Fruit fly (Drosophila melanogaster) whole organism, embryonic: Measurements from ENCODE around the gene CycG.

Experiments used
- BEAF-32 ChIP-seq: fragments of 200-800 bp; sonication (Bioruptor generic); optimal IDR thresholded peaks from 3 replicates; lab custom pipeline; 2017; ENCODE audit warnings: missing biosample characterization, missing genetic modification characterization, mild to moderate bottlenecking, moderate library complexity, missing genetic modification reagents
- Bteb2 ChIP-seq: fragments of 200-800 bp; sonication (Bioruptor generic); optimal IDR thresholded peaks from 2 replicates; lab custom pipeline; 2016; ENCODE audit warnings: missing biosample characterization, missing genetic modification characterization
- CG10543 ChIP-seq: fragments of 200-800 bp; sonication (Bioruptor generic); optimal IDR thresholded peaks from 3 replicates; lab custom pipeline; 2017; ENCODE audit warnings: missing biosample characterization, mild to moderate bottlenecking, missing genetic modification characterization, moderate library complexity
- CG11247 ChIP-seq: fragments of 200-800 bp; sonication (Bioruptor generic); IDR thresholded peaks from 2 replicates; pipeline ENCODE4 v1.3.6; 2022; ENCODE audit warnings: missing biosample characterization, missing genetic modification characterization
- CG15479 ChIP-seq: fragments of 200-800 bp; sonication (Bioruptor generic); optimal IDR thresholded peaks from 3 replicates; lab custom pipeline; 2019; ENCODE audit warnings: missing biosample characterization, mild to moderate bottlenecking, missing genetic modification characterization, moderate library complexity
- CG1602 ChIP-seq: fragments of 200-800 bp; sonication (Bioruptor generic); optimal IDR thresholded peaks from 3 replicates; lab custom pipeline; 2016; ENCODE audit warnings: missing biosample characterization, missing genetic modification characterization
- CG2116 ChIP-seq: fragments of 200-800 bp; sonication (Bioruptor generic); optimal IDR thresholded peaks from 3 replicates; lab custom pipeline; 2018; ENCODE audit warnings: missing biosample characterization, mild to moderate bottlenecking, missing genetic modification characterization
- CG2120 ChIP-seq: fragments of 200-800 bp; sonication (Bioruptor generic); optimal IDR thresholded peaks from 3 replicates; lab custom pipeline; 2016; ENCODE audit warnings: missing biosample characterization, missing genetic modification characterization
- CG3995 ChIP-seq: fragments of 200-800 bp; sonication (Bioruptor generic); optimal IDR thresholded peaks from 3 replicates; lab custom pipeline; 2016; ENCODE audit warnings: missing biosample characterization, missing genetic modification characterization
- CG42726 ChIP-seq: fragments of 200-800 bp; sonication (Bioruptor generic); IDR thresholded peaks from 2 replicates; pipeline ENCODE4 v1.3.6; 2022; ENCODE audit warnings: missing biosample characterization, missing genetic modification characterization; ENCODE audit not compliant: partially characterized antibody
- CG4424 ChIP-seq: fragments of 200-800 bp; sonication (Bioruptor generic); optimal IDR thresholded peaks from 3 replicates; lab custom pipeline; 2016; ENCODE audit warnings: missing biosample characterization, missing genetic modification characterization
- CG4730 ChIP-seq: fragments of 200-800 bp; sonication (Bioruptor generic); IDR thresholded peaks from 2 replicates; pipeline ENCODE4 v1.3.6; 2022; ENCODE audit warnings: missing biosample characterization, missing genetic modification characterization
- CG6689 ChIP-seq: fragments of 200-800 bp; sonication (Bioruptor generic); IDR thresholded peaks from 2 replicates; pipeline ENCODE4 v1.3.6; 2022; ENCODE audit warnings: missing biosample characterization, missing genetic modification characterization
- CG6765 ChIP-seq: fragments of 200-800 bp; sonication (Bioruptor generic); optimal IDR thresholded peaks from 3 replicates; lab custom pipeline; 2017; ENCODE audit warnings: missing biosample characterization, mild to moderate bottlenecking, missing genetic modification characterization
- CG6813 ChIP-seq: fragments of 200-800 bp; sonication (Bioruptor generic); optimal IDR thresholded peaks from 2 replicates; lab custom pipeline; 2017; ENCODE audit warnings: missing biosample characterization, missing genetic modification characterization, mild to moderate bottlenecking, moderate library complexity, missing genetic modification reagents
- CG7839 ChIP-seq: fragments of 200-800 bp; sonication (Bioruptor generic); optimal IDR thresholded peaks from 3 replicates; lab custom pipeline; 2018; ENCODE audit warnings: missing biosample characterization, mild to moderate bottlenecking, missing genetic modification characterization, moderate library complexity
- CG8290 ChIP-seq, 3 experiments: fragments of 200-800 bp; sonication (Bioruptor generic); optimal IDR thresholded peaks; 2 replicates each; lab custom pipeline; 2016 to 2019; ENCODE audit warnings: missing biosample characterization in 3 of 3, missing genetic modification characterization in 3 of 3, mild to moderate bottlenecking in 2 of 3, moderate library complexity in 1 of 3
- CG8359 ChIP-seq: fragments of 200-800 bp; sonication (Bioruptor generic); optimal IDR thresholded peaks from 2 replicates; lab custom pipeline; 2017; ENCODE audit warnings: missing biosample characterization, mild to moderate bottlenecking, missing genetic modification characterization, borderline replicate concordance
- CkIIα-i1 ChIP-seq: fragments of 200-800 bp; sonication (Bioruptor generic); IDR thresholded peaks from 2 replicates; pipeline ENCODE4 v1.3.6; 2022; ENCODE audit warnings: missing biosample characterization, missing genetic modification characterization
- Deaf1 ChIP-seq: fragments of 200-800 bp; optimal IDR thresholded peaks from 3 replicates; lab custom pipeline; 2019; ENCODE audit warnings: missing biosample characterization, mild to moderate bottlenecking, missing genetic modification characterization, moderate library complexity
- Dp ChIP-seq: fragments of 200-800 bp; sonication (Bioruptor generic); optimal IDR thresholded peaks from 2 replicates; lab custom pipeline; 2018; ENCODE audit warnings: missing biosample characterization, mild to moderate bottlenecking, missing genetic modification characterization, moderate library complexity
- Kr ChIP-seq: fragments of 200-800 bp; sonication (Bioruptor generic); optimal IDR thresholded peaks from 2 replicates; lab custom pipeline; 2017; ENCODE audit warnings: missing biosample characterization, mild to moderate bottlenecking, missing genetic modification characterization
- Lhr ChIP-seq: fragments of 200-800 bp; sonication (Bioruptor generic); optimal IDR thresholded peaks from 3 replicates; lab custom pipeline; 2017; ENCODE audit warnings: mild to moderate bottlenecking, missing biosample characterization, missing genetic modification reagents, missing genetic modification characterization
- MTF-1 ChIP-seq: fragments of 200-800 bp; sonication (Bioruptor generic); optimal IDR thresholded peaks from 2 replicates; lab custom pipeline; 2018; ENCODE audit warnings: missing biosample characterization, mild to moderate bottlenecking, missing genetic modification characterization, borderline replicate concordance
- Myb ChIP-seq: fragments of 200-800 bp; sonication (Bioruptor generic); optimal IDR thresholded peaks from 2 replicates; lab custom pipeline; 2016; ENCODE audit warnings: missing biosample characterization, missing genetic modification characterization
- NfI ChIP-seq: fragments of 200-800 bp; sonication (Bioruptor generic); optimal IDR thresholded peaks from 3 replicates; lab custom pipeline; 2018; ENCODE audit warnings: missing biosample characterization, mild to moderate bottlenecking, missing genetic modification characterization, moderate library complexity
- Oli ChIP-seq: fragments of 200-800 bp; sonication (Bioruptor generic); optimal IDR thresholded peaks from 2 replicates; lab custom pipeline; 2018; ENCODE audit warnings: missing biosample characterization, mild to moderate bottlenecking, missing genetic modification characterization, moderate library complexity
- Optix ChIP-seq: fragments of 200-800 bp; sonication (Bioruptor generic); IDR thresholded peaks from 3 replicates; pipeline ENCODE4 v1.3.6; 2022; ENCODE audit warnings: missing biosample characterization, missing genetic modification characterization
- PHDP ChIP-seq: fragments of 200-800 bp; sonication (Bioruptor generic); optimal IDR thresholded peaks from 3 replicates; lab custom pipeline; 2018; ENCODE audit warnings: missing biosample characterization, mild to moderate bottlenecking, missing genetic modification characterization, moderate library complexity
- TFAM ChIP-seq: fragments of 200-800 bp; sonication (Bioruptor generic); optimal IDR thresholded peaks from 2 replicates; lab custom pipeline; 2017; ENCODE audit warnings: missing biosample characterization, missing genetic modification characterization, inconsistent platforms
- Usf ChIP-seq: fragments of 200-800 bp; sonication (Bioruptor generic); optimal IDR thresholded peaks from 2 replicates; lab custom pipeline; 2017; ENCODE audit warnings: missing genotype, missing biosample characterization, missing genetic modification characterization
- Vsx1 ChIP-seq: fragments of 200-800 bp; sonication (Bioruptor generic); optimal IDR thresholded peaks from 2 replicates; lab custom pipeline; 2017; ENCODE audit warnings: missing biosample characterization, mild to moderate bottlenecking, missing genetic modification characterization, missing genetic modification reagents
- ash1 ChIP-seq: fragments of 200-800 bp; sonication (Bioruptor generic); optimal IDR thresholded peaks from 2 replicates; lab custom pipeline; 2018; ENCODE audit warnings: missing biosample characterization, mild to moderate bottlenecking, missing genetic modification characterization
- cad ChIP-seq: fragments of >200 bp; optimal IDR thresholded peaks from 2 replicates; lab custom pipeline; 2017; ENCODE audit warnings: missing biosample characterization, missing genetic modification characterization
- croc ChIP-seq: fragments of 200-800 bp; sonication (Bioruptor generic); conservative IDR thresholded peaks from 3 replicates; pipeline ENCODE4 v1.3.6; 2022; ENCODE audit warnings: missing biosample characterization, missing genetic modification characterization
- esg ChIP-seq: fragments of 200-800 bp; sonication (Bioruptor generic); conservative IDR thresholded peaks from 2 replicates; pipeline ENCODE4 v1.3.6; 2022; ENCODE audit warnings: missing biosample characterization, missing genetic modification characterization
- fu2 ChIP-seq: fragments of 200-800 bp; sonication (Bioruptor generic); optimal IDR thresholded peaks from 2 replicates; lab custom pipeline; 2016; ENCODE audit warnings: missing biosample characterization, missing genetic modification characterization
- jigr1 ChIP-seq: fragments of 200-800 bp; sonication (Bioruptor generic); IDR thresholded peaks from 3 replicates; pipeline ENCODE4 v1.3.6; 2022; ENCODE audit warnings: missing biosample characterization, missing genetic modification characterization
- kay ChIP-seq: fragments of 200-800 bp; sonication (Bioruptor generic); optimal IDR thresholded peaks from 2 replicates; lab custom pipeline; 2016; ENCODE audit warnings: missing biosample characterization, missing genetic modification characterization
- lmd ChIP-seq: fragments of 200-800 bp; sonication (Bioruptor generic); IDR thresholded peaks from 2 replicates; pipeline ENCODE4 v1.3.6; 2022; ENCODE audit warnings: missing biosample characterization, missing genetic modification characterization
- oc ChIP-seq: fragments of 200-800 bp; sonication (Bioruptor generic); optimal IDR thresholded peaks from 2 replicates; lab custom pipeline; 2018; ENCODE audit warnings: missing biosample characterization, mild to moderate bottlenecking, missing genetic modification characterization, moderate library complexity
- pho ChIP-seq: fragments of 200-800 bp; sonication (Bioruptor generic); optimal IDR thresholded peaks from 2 replicates; lab custom pipeline; 2016; ENCODE audit warnings: missing biosample characterization, missing genetic modification characterization
- repo ChIP-seq: fragments of 200-800 bp; sonication (Bioruptor generic); optimal IDR thresholded peaks from 2 replicates; lab custom pipeline; 2016; ENCODE audit warnings: missing biosample characterization, missing genetic modification characterization
- rib ChIP-seq: fragments of 200-800 bp; sonication (Bioruptor generic); IDR thresholded peaks from 2 replicates; pipeline ENCODE4 v1.3.6; 2022; ENCODE audit warnings: missing biosample characterization, missing genetic modification characterization
- ro ChIP-seq: fragments of 200-800 bp; sonication (Bioruptor generic); IDR thresholded peaks from 2 replicates; pipeline ENCODE4 v1.3.6; 2022; ENCODE audit warnings: missing biosample characterization, missing genetic modification characterization
- salm ChIP-seq: fragments of 200-800 bp; sonication (Bioruptor generic); optimal IDR thresholded peaks from 2 replicates; lab custom pipeline; 2018; ENCODE audit warnings: missing biosample characterization, mild to moderate bottlenecking, missing genetic modification characterization
- tna ChIP-seq: fragments of 200-800 bp; sonication (Bioruptor generic); IDR thresholded peaks from 2 replicates; pipeline ENCODE4 v1.3.6; 2022; ENCODE audit warnings: missing biosample characterization, missing genetic modification characterization; ENCODE audit not compliant: partially characterized antibody
- tx ChIP-seq: fragments of 200-800 bp; sonication (Bioruptor generic); optimal IDR thresholded peaks from 2 replicates; lab custom pipeline; 2016; ENCODE audit warnings: missing biosample characterization, missing genetic modification characterization
- vfl ChIP-seq: fragments of 200-800 bp; sonication (Bioruptor generic); optimal IDR thresholded peaks from 2 replicates; lab custom pipeline; 2016; ENCODE audit warnings: missing biosample characterization, missing genetic modification characterization
- wek ChIP-seq: fragments of 200-800 bp; sonication (Bioruptor generic); optimal IDR thresholded peaks from 3 replicates; lab custom pipeline; 2018; ENCODE audit warnings: missing biosample characterization, mild to moderate bottlenecking, missing genetic modification characterization, moderate library complexity

Gene CycG

dm6 chr3R:31588374-31588773 lies 24.1 kb downstream of the CycG start, which contains the start of gene CG1635 (continued):
- TF ChIP-seq pho (GFP tag; lab: Kevin White, UChicago) (peak; percentile 99), Kr (peak; percentile 67), CG8359 (GFP tag; lab: Kevin White, UChicago) (peak; percentile 95), TFAM (peak; percentile 94), Bteb2 (GFP tag; lab: Kevin White, UChicago) (peak; percentile 99), PHDP (tag; lab: Kevin White, UChicago) (peak; percentile 100), rib (GFP tag; lab: Robert Waterston, UW) (peak; percentile 99), tx (GFP tag; lab: Kevin White, UChicago) (peak; percentile 98), Optix (peak; percentile 96), BEAF-32 (GFP tag; lab: Kevin White, UChicago) (peak; percentile 32), CG2120 (GFP tag; lab: Kevin White, UChicago) (peak; percentile 100), CG6813 (GFP tag; lab: Kevin White, UChicago) (peak; percentile 99), Oli (tag; lab: Kevin White, UChicago) (peak; percentile 100), repo (GFP tag; lab: Kevin White, UChicago) (peak; percentile 90), CG42726 (GFP tag; lab: Robert Waterston, UW) (peak; percentile 55; the same call in 1 of the 2 replicates), Vsx1 (peak; percentile 98), tna (peak; percentile 64; the same call in 1 of the 2 replicates), CG6765 (GFP tag; lab: Kevin White, UChicago) (peak; percentile 100), ash1 (GFP tag; lab: Kevin White, UChicago) (peak; percentile 95), esg (peak; percentile 99), CG7839 (tag; lab: Kevin White, UChicago) (peak; percentile 99), croc (GFP tag; lab: Robert Waterston, UW) (peak; percentile 98), wek (GFP tag; lab: Kevin White, UChicago) (peak; percentile 95), kay (GFP tag; lab: Kevin White, UChicago) (peak; percentile 99), Dp (peak; percentile 51), CG1602 (GFP tag; lab: Kevin White, UChicago) (peak; percentile 97), Usf (GFP tag; lab: Kevin White, UChicago) (peak; percentile 98), MTF-1 (GFP tag; lab: Kevin White, UChicago) (peak; percentile 99), CG10543 (GFP tag; lab: Kevin White, UChicago) (peak; percentile 99), CG15479 (GFP tag; lab: Kevin White, UChicago) (peak; percentile 85), CG11247 (GFP tag; lab: Robert Waterston, UW) (peak; percentile 99), jigr1 (GFP tag; lab: Robert Waterston, UW) (peak; percentile 97), NfI (GFP tag; lab: Kevin White, UChicago) (peak; percentile 100), CG3995 (peak; percentile 87), oc (tag; lab: Kevin White, UChicago) (peak; percentile 100), CG8290 (GFP tag; optimal IDR thresholded peaks at IDR 0.05; lab: Kevin White, UChicago) (peak; percentile 96), CG8290 (tag; optimal IDR thresholded peaks at IDR 0.05; lab: Kevin White, UChicago) (peak; percentile 95 to 99), Myb (GFP tag; lab: Kevin White, UChicago) (peak; percentile 90), Deaf1 (tag; lab: Kevin White, UChicago) (peak; percentile 93), vfl (peak; percentile 97), CG4424 (peak; percentile 99), ro (GFP tag; lab: Robert Waterston, UW) (peak; percentile 98), CG2116 (peak; percentile 91), CG4730 (GFP tag; lab: Robert Waterston, UW) (peak; percentile 99), CG6689 (GFP tag; lab: Robert Waterston, UW) (peak; percentile 99), salm (tag; lab: Kevin White, UChicago) (peak; percentile 100), lmd (GFP tag; lab: Robert Waterston, UW) (peak; percentile 99), CkIIα-i1 (GFP tag; lab: Robert Waterston, UW) (peak; percentile 92), Lhr (GFP tag; lab: Kevin White, UChicago) (peak; percentile 97), cad (GFP tag; lab: Kevin White, UChicago) (no peak), fu2 (GFP tag; lab: Kevin White, UChicago) (peak; percentile 98)
